Fruit fly (Drosophila melanogaster): ENCODE measurements around the gene S1P.

The S1P gene

DNA sequence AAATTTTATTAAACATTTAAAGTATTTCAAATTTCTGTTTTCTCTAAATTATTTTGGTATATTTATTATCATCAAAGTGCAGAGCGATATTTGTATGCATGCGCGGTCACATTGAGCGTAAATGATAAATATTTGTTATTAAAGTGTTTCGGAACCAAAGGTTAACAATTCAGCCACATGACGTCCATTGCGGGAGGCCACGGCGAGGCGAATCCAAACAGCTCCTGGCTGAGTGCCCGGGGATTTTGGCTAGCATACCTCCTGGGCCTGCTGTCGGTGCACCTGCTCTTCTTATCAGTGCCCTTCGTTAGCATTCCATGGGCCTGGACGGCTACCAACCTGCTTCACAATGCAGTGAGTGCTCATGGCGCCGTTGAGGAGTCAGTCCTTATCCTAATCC is 18.0 kb upstream of the S1P start, which contains the start of gene ORMDL:
TSS of gene ORMDL (plus strand) at position 98 of the 400 bp plus-strand sequence.
- TF ChIP-seq CG14655 (GFP tag; optimal IDR thresholded peaks at IDR 0.05) (no peak), CG9948 (tag; optimal IDR thresholded peaks at IDR 0.05) (no peak), EcR (GFP tag; optimal IDR thresholded peaks at IDR 0.05) (no peak), CG15710 (tag; optimal IDR thresholded peaks at IDR 0.05) (no peak), CG10348 (GFP tag; IDR thresholded peaks at IDR 0.05) (no peak), CG32121 (GFP tag; IDR thresholded peaks at IDR 0.05) (no peak), fd96Ca (GFP tag; IDR thresholded peaks at IDR 0.05) (no peak), D1 (tag; optimal IDR thresholded peaks at IDR 0.05) (no peak)

DNA sequence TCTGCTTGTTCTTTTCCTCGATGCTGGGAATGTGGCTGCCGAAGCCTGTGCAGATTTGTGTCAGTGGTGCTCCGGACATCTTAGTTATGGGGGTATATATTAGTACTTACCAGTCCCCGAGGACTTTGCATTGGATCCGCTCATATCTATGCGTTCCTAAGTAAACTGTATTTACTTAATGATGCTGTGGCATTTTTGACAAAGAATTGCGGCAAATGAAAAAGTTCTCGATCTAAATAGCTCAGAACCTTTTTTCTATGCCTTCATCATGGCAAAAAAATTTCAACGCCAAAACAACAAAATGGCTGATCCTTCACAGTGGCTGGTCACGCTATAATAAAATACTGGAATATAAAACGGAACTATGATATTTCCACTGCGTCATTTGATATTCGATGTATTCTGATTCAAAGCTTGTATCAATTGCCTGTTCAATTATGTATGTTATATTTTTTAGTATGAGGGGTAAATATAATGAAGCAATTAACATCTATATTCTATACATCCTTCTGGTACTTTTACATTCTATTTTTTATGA is 17.0 kb upstream of the S1P start, which contains the start of gene MED1:
TSS of gene MED1 (minus strand) at position 295 of the 538 bp plus-strand sequence.
- no peak for TF ChIP-seq Snoo (tag; optimal IDR thresholded peaks at IDR 0.05)
- TF ChIP-seq gl (tag; optimal IDR thresholded peaks at IDR 0.05) = no peak
- TF ChIP-seq CG34367 (tag; optimal IDR thresholded peaks at IDR 0.05) = no peak
- no peak for TF ChIP-seq CG8159 (tag; optimal IDR thresholded peaks at IDR 0.05)
- TF ChIP-seq CG12605 (GFP tag; IDR thresholded peaks at IDR 0.05) = no peak
- TF ChIP-seq CG32121 (GFP tag; IDR thresholded peaks at IDR 0.05) = no peak
- no peak for TF ChIP-seq D1 (tag; optimal IDR thresholded peaks at IDR 0.05)
- TF ChIP-seq CG15710 (tag; optimal IDR thresholded peaks at IDR 0.05) = no peak
- no peak for TF ChIP-seq CG17806 (tag; optimal IDR thresholded peaks at IDR 0.05)
- TF ChIP-seq Pif1B (GFP tag; optimal IDR thresholded peaks at IDR 0.05) = no peak
- no peak for TF ChIP-seq CG10348 (GFP tag; IDR thresholded peaks at IDR 0.05)
- no peak for TF ChIP-seq fd96Ca (GFP tag; IDR thresholded peaks at IDR 0.05)
- TF ChIP-seq Pif1A (GFP tag; optimal IDR thresholded peaks at IDR 0.05) = no peak
- TF ChIP-seq Ets98B (GFP tag; IDR thresholded peaks at IDR 0.05) = no peak
- no peak for TF ChIP-seq CG4496 (GFP tag; IDR thresholded peaks at IDR 0.05)
- no peak for TF ChIP-seq CG13204 (GFP tag; optimal IDR thresholded peaks at IDR 0.05)

DNA sequence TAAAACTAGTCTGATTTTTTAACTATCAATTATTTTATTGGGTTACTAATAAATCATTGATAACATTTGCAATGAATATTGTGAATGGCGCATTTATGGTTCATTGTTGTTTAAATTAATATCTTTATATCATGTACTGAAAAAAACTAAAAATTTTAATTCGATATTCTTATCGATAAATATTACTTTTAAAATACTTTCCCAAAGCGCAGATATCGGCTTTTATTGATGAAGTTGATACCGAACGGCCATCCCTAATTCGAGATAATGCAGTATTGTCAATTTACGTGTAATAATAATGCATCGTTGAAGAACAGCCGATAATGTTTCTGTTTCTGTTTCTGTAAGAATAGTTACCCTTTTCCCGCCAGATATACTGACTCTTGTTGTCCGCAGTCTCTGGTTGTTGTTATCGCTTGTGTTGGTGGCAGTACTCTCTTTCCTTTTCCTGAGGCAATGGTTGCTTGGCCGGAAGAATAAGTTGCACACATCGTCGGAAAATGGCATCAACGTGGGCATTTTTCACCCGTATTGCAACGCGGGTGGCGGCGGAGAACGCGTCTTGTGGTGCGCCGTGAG is 8.9 kb upstream of the S1P start:
- TF ChIP-seq Snoo (tag; optimal IDR thresholded peaks at IDR 0.05) (no peak), D1 (tag; optimal IDR thresholded peaks at IDR 0.05) (peak; percentile 70)

DNA sequence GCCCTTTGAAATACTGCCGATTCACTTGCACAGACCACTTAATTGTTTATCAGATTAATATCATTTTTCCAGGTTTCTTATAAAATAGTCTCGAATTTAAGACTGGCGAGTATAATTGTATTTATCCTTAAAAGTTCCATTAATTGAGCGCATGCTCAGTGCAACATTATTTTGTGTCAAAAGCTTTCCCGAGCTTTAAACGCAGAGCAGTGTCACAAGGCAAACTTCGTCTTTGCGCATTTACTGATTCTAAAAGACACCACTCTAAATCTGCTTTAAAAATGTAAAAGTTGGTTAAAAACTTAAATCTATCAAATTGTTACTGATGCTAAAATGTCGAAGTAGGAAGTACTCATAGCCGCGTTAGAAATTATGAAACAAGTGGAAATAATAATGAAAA is 8.4 kb upstream of the S1P start, which contains the start of the genes CG7166 and Alg11:
TSS of gene CG7166 (minus strand) at position 101 of the 400 bp plus-strand sequence.
TSS of gene Alg11 (plus strand) at position 260 of the 400 bp plus-strand sequence.
- TF ChIP-seq Pif1B (GFP tag; optimal IDR thresholded peaks at IDR 0.05) (no peak), gl (tag; optimal IDR thresholded peaks at IDR 0.05) (no peak), CG10348 (GFP tag; IDR thresholded peaks at IDR 0.05) (no peak), Ets98B (GFP tag; IDR thresholded peaks at IDR 0.05) (no peak), Snoo (tag; optimal IDR thresholded peaks at IDR 0.05) (no peak), CG13204 (GFP tag; optimal IDR thresholded peaks at IDR 0.05) (no peak), CG34367 (tag; optimal IDR thresholded peaks at IDR 0.05) (no peak), CG4496 (GFP tag; IDR thresholded peaks at IDR 0.05) (no peak), rn (GFP tag; IDR thresholded peaks at IDR 0.05) (no peak), CG8301 (tag; optimal IDR thresholded peaks at IDR 0.05) (no peak), CG14655 (GFP tag; optimal IDR thresholded peaks at IDR 0.05) (no peak), EcR (GFP tag; optimal IDR thresholded peaks at IDR 0.05) (no peak), CG32121 (GFP tag; IDR thresholded peaks at IDR 0.05) (no peak), D1 (tag; optimal IDR thresholded peaks at IDR 0.05) (no peak), CG12605 (GFP tag; IDR thresholded peaks at IDR 0.05) (no peak), fd96Ca (GFP tag; IDR thresholded peaks at IDR 0.05) (no peak), CG15710 (tag; optimal IDR thresholded peaks at IDR 0.05) (no peak)

DNA sequence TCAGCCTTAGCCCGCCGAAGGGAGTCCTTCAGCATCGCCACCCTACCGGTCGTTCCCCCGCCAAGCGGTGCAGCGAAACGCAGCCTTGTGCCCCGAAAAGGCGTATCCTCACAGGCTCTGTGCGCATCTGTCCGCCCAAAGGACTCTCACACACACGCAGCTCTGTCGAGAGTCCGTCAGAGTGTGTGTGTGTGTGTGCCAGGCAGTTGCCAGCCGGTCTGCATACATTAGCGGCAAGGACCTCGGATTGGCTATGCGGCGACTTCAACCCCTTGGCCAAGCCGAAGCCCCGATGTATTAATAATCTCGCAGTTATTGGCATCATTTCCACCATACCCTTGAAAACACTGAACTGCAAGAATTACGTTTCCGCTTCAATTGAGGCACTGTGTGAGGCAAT is 6.6 kb downstream of the S1P start:
- no peak for TF ChIP-seq CG17806 (tag; optimal IDR thresholded peaks at IDR 0.05)
- TF ChIP-seq Ets98B (GFP tag; IDR thresholded peaks at IDR 0.05) = no peak
- TF ChIP-seq Pif1A (GFP tag; optimal IDR thresholded peaks at IDR 0.05) = no peak
- no peak for TF ChIP-seq CG4496 (GFP tag; IDR thresholded peaks at IDR 0.05)

DNA sequence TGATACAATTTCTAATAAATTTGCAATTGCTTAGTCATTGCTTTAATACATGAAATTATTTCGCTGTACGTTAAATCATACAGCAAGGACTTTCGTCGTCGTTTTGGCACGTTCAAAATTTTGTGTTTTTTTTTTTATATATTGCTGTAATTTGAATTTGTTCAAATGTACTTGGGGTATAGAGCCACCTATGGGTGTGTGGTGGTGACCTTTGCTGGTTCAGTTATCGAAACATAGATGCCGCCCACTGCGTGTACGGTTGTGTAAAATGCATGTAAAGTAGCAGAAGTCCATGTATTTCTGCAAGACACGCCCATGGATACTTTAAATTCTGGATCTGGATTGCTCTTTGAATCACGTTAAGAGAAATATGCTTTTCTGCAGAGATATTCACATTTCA is 12.9 kb downstream of the S1P start:
- TF ChIP-seq CG13204 (GFP tag; optimal IDR thresholded peaks at IDR 0.05) = no peak
- no peak for TF ChIP-seq CG17806 (tag; optimal IDR thresholded peaks at IDR 0.05)
- peak; percentile 88 for TF ChIP-seq D1 (tag; optimal IDR thresholded peaks at IDR 0.05)

DNA sequence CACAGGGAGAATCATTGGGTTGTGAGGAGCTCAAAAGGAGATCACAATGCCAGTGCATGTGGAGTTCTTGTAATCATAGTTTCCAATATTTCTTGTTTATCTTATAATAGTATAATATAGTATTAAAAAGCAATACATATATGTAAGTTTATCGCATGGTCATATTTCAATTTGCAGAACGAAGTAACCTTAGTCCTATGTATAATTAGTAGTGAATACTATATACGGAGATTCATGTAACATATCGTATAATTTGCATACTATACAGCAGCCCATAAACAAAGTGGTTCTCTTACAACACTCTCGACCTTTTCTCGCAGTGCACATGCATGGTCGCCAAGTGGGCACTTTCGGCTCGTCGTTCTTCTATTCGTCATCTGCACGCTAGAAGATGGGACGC is 14.9 kb downstream of the S1P start:
- no peak for TF ChIP-seq gl (tag; optimal IDR thresholded peaks at IDR 0.05)
- TF ChIP-seq CG34367 (tag; optimal IDR thresholded peaks at IDR 0.05) = peak; percentile 22
- TF ChIP-seq fd96Ca (GFP tag; IDR thresholded peaks at IDR 0.05) = no peak
- no peak for TF ChIP-seq Pif1B (GFP tag; optimal IDR thresholded peaks at IDR 0.05)
- no peak for TF ChIP-seq CG8159 (tag; optimal IDR thresholded peaks at IDR 0.05)
- TF ChIP-seq CG13204 (GFP tag; optimal IDR thresholded peaks at IDR 0.05) = no peak
- TF ChIP-seq D1 (tag; optimal IDR thresholded peaks at IDR 0.05) = no peak
- no peak for TF ChIP-seq Pif1A (GFP tag; optimal IDR thresholded peaks at IDR 0.05)
- no peak for TF ChIP-seq CG32121 (GFP tag; IDR thresholded peaks at IDR 0.05)
- TF ChIP-seq CG10348 (GFP tag; IDR thresholded peaks at IDR 0.05) = no peak
- peak; percentile 36 for TF ChIP-seq CG15710 (tag; optimal IDR thresholded peaks at IDR 0.05)
- no peak for TF ChIP-seq EcR (GFP tag; optimal IDR thresholded peaks at IDR 0.05)
- no peak for TF ChIP-seq Snoo (tag; optimal IDR thresholded peaks at IDR 0.05)
- no peak for TF ChIP-seq Ets98B (GFP tag; IDR thresholded peaks at IDR 0.05)
- peak; percentile 55 for TF ChIP-seq CG14655 (GFP tag; optimal IDR thresholded peaks at IDR 0.05)
- no peak for TF ChIP-seq rn (GFP tag; IDR thresholded peaks at IDR 0.05)
- TF ChIP-seq CG12605 (GFP tag; IDR thresholded peaks at IDR 0.05) = no peak
- TF ChIP-seq CG9948 (tag; optimal IDR thresholded peaks at IDR 0.05) = peak; percentile 65
- TF ChIP-seq CG8301 (tag; optimal IDR thresholded peaks at IDR 0.05) = no peak
- no peak for TF ChIP-seq CG4496 (GFP tag; IDR thresholded peaks at IDR 0.05)
- peak; percentile 51 for TF ChIP-seq CG17806 (tag; optimal IDR thresholded peaks at IDR 0.05)
